Worm (Caenorhabditis elegans): Measurements from ENCODE around the gene atg-2.
A peak's percentile ranks its signal among the peaks of the same experiment; 100 is the strongest.

DNA sequence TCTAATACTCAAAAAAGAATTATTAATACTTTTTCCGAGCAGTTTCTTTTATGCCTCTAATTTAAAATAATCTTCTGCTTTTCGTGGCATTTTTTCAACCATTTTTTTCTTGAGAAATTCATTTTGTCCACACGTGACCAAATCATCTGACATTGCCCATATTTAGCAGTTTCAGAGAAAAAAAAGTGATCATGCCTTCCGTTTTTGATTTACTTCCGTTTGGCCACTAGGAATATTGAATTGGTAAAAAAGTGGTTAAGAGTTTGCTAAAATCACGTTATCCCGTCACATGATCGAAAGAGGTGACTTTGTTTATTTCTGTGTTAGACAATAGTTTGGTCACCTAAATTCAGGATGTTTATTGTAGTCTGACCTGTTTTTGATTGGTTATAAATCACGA lies 2.2 kb upstream of the atg-2 start:
- TF ChIP-seq rnt-1 (tag; optimal IDR thresholded peaks at IDR 0.05): no peak
- peak; percentile 7 for TF ChIP-seq sox-4 (tag; optimal IDR thresholded peaks at IDR 0.05)
- no peak for TF ChIP-seq tbx-2 (tag; optimal IDR thresholded peaks at IDR 0.05)
- TF ChIP-seq aha-1 (tag; optimal IDR thresholded peaks at IDR 0.05): no peak
- TF ChIP-seq aly-2 (tag; optimal IDR thresholded peaks at IDR 0.05): no peak
- no peak for TF ChIP-seq mdl-1 (tag; optimal IDR thresholded peaks at IDR 0.05)
- TF ChIP-seq hlh-4 (tag; optimal IDR thresholded peaks at IDR 0.05): no peak
